Worm (Caenorhabditis elegans) whole organism, L3 larva: ENCODE data around the gene E02A10.3.

Experiments
- ama-1 ChIP-seq: fragments of 150-350 bp; optimal IDR thresholded peaks from 2 replicates; lab custom pipeline; 2018
- ceh-82 ChIP-seq: fragments of 150-350 bp; optimal IDR thresholded peaks from 2 replicates; lab custom pipeline; 2014; ENCODE audit warnings: missing biosample characterization, missing genetic modification characterization
- elt-1 ChIP-seq: fragments of 150-350 bp; optimal IDR thresholded peaks from 2 replicates; lab custom pipeline; 2014; ENCODE audit warnings: missing biosample characterization, missing genetic modification characterization
- eor-1 ChIP-seq, 2 experiments: fragments of 150-350 bp; optimal IDR thresholded peaks; 2 replicates each; lab custom pipeline; 2014 to 2018; ENCODE audit warnings: missing biosample characterization in 2 of 2, missing genetic modification characterization in 2 of 2
- fos-1 ChIP-seq: fragments of 150-350 bp; optimal IDR thresholded peaks from 2 replicates; lab custom pipeline; 2014; ENCODE audit warnings: missing biosample characterization, missing genetic modification characterization
- lin-15B ChIP-seq: fragments of 150-350 bp; optimal IDR thresholded peaks from 2 replicates; lab custom pipeline; 2014; ENCODE audit warnings: missing biosample characterization, missing genetic modification characterization
- nhr-237 ChIP-seq: fragments of 150-350 bp; optimal IDR thresholded peaks from 2 replicates; lab custom pipeline; 2014; ENCODE audit warnings: missing biosample characterization, missing genetic modification characterization
- nhr-28 ChIP-seq: fragments of 150-350 bp; optimal IDR thresholded peaks from 2 replicates; lab custom pipeline; 2014; ENCODE audit warnings: missing biosample characterization, missing genetic modification characterization
- nhr-76 ChIP-seq: fragments of 150-350 bp; sonication (generic microtip); optimal IDR thresholded peaks from 5 replicates; lab custom pipeline; 2014; ENCODE audit warnings: missing biosample characterization, missing genetic modification characterization
- nhr-77 ChIP-seq: fragments of 150-350 bp; optimal IDR thresholded peaks from 2 replicates; lab custom pipeline; 2014; ENCODE audit warnings: missing biosample characterization, missing genetic modification characterization
- pha-4 ChIP-seq: fragments of 150-350 bp; optimal IDR thresholded peaks from 2 replicates; lab custom pipeline; 2014; ENCODE audit warnings: missing biosample characterization, missing genetic modification reagents, missing genetic modification characterization
- tbx-2 ChIP-seq: sonication (generic microtip); optimal IDR thresholded peaks from 2 replicates; lab custom pipeline; 2016; ENCODE audit warnings: mild to moderate bottlenecking, missing genetic modification characterization, missing compliant biosample characterization
- unc-62 ChIP-seq: fragments of 150-350 bp; sonication (generic microtip); optimal IDR thresholded peaks from 4 replicates; lab custom pipeline; 2014; ENCODE audit warnings: missing biosample characterization, missing genetic modification reagents, missing genetic modification characterization
- ztf-11 ChIP-seq: fragments of 150-350 bp; optimal IDR thresholded peaks from 2 replicates; lab custom pipeline; 2014; ENCODE audit warnings: missing biosample characterization, missing genetic modification characterization

DNA sequence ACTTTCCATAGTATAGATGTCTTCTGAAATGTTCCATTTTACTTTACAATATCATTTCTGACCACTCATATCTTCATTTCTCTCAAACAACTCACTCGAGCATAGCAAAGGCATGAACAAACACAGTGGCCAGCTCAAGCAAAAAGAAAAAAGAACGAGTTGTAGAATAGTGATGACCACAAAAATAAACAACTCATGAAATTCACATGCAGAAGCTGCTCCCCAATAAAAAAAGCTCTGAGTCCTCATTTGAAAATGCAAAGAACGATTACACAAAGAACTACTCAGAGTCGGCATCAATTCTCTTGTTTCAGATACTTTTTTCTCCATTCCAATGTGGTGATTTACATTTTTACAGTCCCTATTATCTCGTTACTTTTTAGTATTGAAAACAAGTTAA is 55.3 kb downstream of the E02A10.3 start:
- no peak for TF ChIP-seq ceh-82
- TF ChIP-seq nhr-77 (tag; lab: Kevin White, UChicago) = no peak
- no peak for TF ChIP-seq elt-1 (tag; lab: Kevin White, UChicago)
- TF ChIP-seq ztf-11 = no peak
- TF ChIP-seq ama-1 = no peak
- no peak for TF ChIP-seq tbx-2 (tag; lab: Kevin White, UChicago)
- TF ChIP-seq lin-15B (tag; lab: Kevin White, UChicago) = no peak
- TF ChIP-seq nhr-237 = no peak
- no peak for TF ChIP-seq nhr-28 (tag; lab: Kevin White, UChicago)
- no peak for TF ChIP-seq fos-1 (tag; lab: Kevin White, UChicago)
- no peak for TF ChIP-seq unc-62
- no peak for TF ChIP-seq eor-1 (tag; optimal IDR thresholded peaks at IDR 0.05; lab: Kevin White, UChicago)
- TF ChIP-seq nhr-76 = no peak
- no peak for TF ChIP-seq pha-4 (tag; lab: Kevin White, UChicago)
